Worm (Caenorhabditis elegans) whole organism, L3 larva: ENCODE data around the gene F38A1.9.

Experiments used
- R02D3.7 ChIP-seq: fragments of 150-350 bp; optimal IDR thresholded peaks from 2 replicates; lab custom pipeline; 2014; ENCODE audit warnings: missing biosample characterization, missing genetic modification characterization
- aly-2 ChIP-seq: fragments of 150-350 bp; optimal IDR thresholded peaks from 2 replicates; lab custom pipeline; 2014; ENCODE audit warnings: missing biosample characterization, missing genetic modification characterization
- ama-1 ChIP-seq: fragments of 150-350 bp; optimal IDR thresholded peaks from 2 replicates; lab custom pipeline; 2018
- ceh-16 ChIP-seq: sonication (generic microtip); optimal IDR thresholded peaks from 2 replicates; lab custom pipeline; 2017; ENCODE audit warnings: missing biosample characterization, missing genetic modification characterization
- ceh-28 ChIP-seq: fragments of 150-350 bp; optimal IDR thresholded peaks from 2 replicates; lab custom pipeline; 2014; ENCODE audit warnings: missing biosample characterization, missing genetic modification reagents, missing genetic modification characterization
- egl-27 ChIP-seq: sonication (generic microtip); optimal IDR thresholded peaks from 4 replicates; lab custom pipeline; 2017; ENCODE audit warnings: missing biosample characterization, missing genetic modification reagents, missing genetic modification characterization
- egl-5 ChIP-seq: fragments of 150-350 bp; optimal IDR thresholded peaks from 2 replicates; lab custom pipeline; 2017; ENCODE audit warnings: missing biosample characterization, missing genetic modification reagents, missing genetic modification characterization, inconsistent platforms
- elt-2 ChIP-seq: sonication (generic microtip); optimal IDR thresholded peaks from 2 replicates; lab custom pipeline; 2016; ENCODE audit warnings: missing genetic modification reagents, mild to moderate bottlenecking, missing genetic modification characterization, missing compliant biosample characterization
- elt-3 ChIP-seq, 3 experiments: fragments of 150-350 bp in 1 of 3; sonication (generic microtip) in 2 of 3; optimal IDR thresholded peaks; 2 replicates in 2 of 3; 4 replicates in 1 of 3; lab custom pipeline; 2014 to 2017; ENCODE audit warnings: missing biosample characterization in 3 of 3, missing genetic modification characterization in 3 of 3
- jun-1 ChIP-seq: fragments of 150-350 bp; optimal IDR thresholded peaks from 2 replicates; lab custom pipeline; 2014; ENCODE audit warnings: missing biosample characterization, missing genetic modification reagents, missing genetic modification characterization
- lin-15B ChIP-seq: fragments of 150-350 bp; optimal IDR thresholded peaks from 2 replicates; lab custom pipeline; 2014; ENCODE audit warnings: missing biosample characterization, missing genetic modification characterization
- lin-39 ChIP-seq: fragments of 150-350 bp; optimal IDR thresholded peaks from 2 replicates; lab custom pipeline; 2018; ENCODE audit warnings: missing biosample characterization, missing genetic modification reagents, missing genetic modification characterization
- lsy-12 ChIP-seq: sonication (generic microtip); optimal IDR thresholded peaks from 2 replicates; lab custom pipeline; 2016; ENCODE audit warnings: mild to moderate bottlenecking, missing genetic modification characterization, missing compliant biosample characterization
- nfya-1 ChIP-seq: sonication (generic microtip); optimal IDR thresholded peaks from 2 replicates; lab custom pipeline; 2017; ENCODE audit warnings: missing genetic modification characterization, mild to moderate bottlenecking, missing compliant biosample characterization, antibody characterized with exemption, moderate library complexity; ENCODE audit not compliant: insufficient read depth
- nhr-11 ChIP-seq: fragments of 150-350 bp; optimal IDR thresholded peaks from 2 replicates; lab custom pipeline; 2014; ENCODE audit warnings: missing biosample characterization, missing genetic modification characterization
- nhr-237 ChIP-seq: fragments of 150-350 bp; optimal IDR thresholded peaks from 2 replicates; lab custom pipeline; 2014; ENCODE audit warnings: missing biosample characterization, missing genetic modification characterization
- nhr-28 ChIP-seq: fragments of 150-350 bp; optimal IDR thresholded peaks from 2 replicates; lab custom pipeline; 2014; ENCODE audit warnings: missing biosample characterization, missing genetic modification characterization
- nhr-67 ChIP-seq: fragments of 150-350 bp; optimal IDR thresholded peaks from 2 replicates; lab custom pipeline; 2014; ENCODE audit warnings: missing biosample characterization, missing genetic modification characterization
- nhr-77 ChIP-seq: fragments of 150-350 bp; optimal IDR thresholded peaks from 2 replicates; lab custom pipeline; 2014; ENCODE audit warnings: missing biosample characterization, missing genetic modification characterization
- pqm-1 ChIP-seq: fragments of 150-350 bp; optimal IDR thresholded peaks from 2 replicates; lab custom pipeline; 2017; ENCODE audit warnings: missing biosample characterization, missing genetic modification characterization, inconsistent platforms
- skn-1 ChIP-seq: fragments of 150-350 bp; optimal IDR thresholded peaks from 2 replicates; lab custom pipeline; 2014; ENCODE audit warnings: missing biosample characterization, missing genetic modification characterization
- snpc-4 ChIP-seq: fragments of 150-350 bp; optimal IDR thresholded peaks from 2 replicates; lab custom pipeline; 2014; ENCODE audit warnings: missing biosample characterization, missing genetic modification characterization
- tbx-2 ChIP-seq: sonication (generic microtip); optimal IDR thresholded peaks from 2 replicates; lab custom pipeline; 2016; ENCODE audit warnings: mild to moderate bottlenecking, missing genetic modification characterization, missing compliant biosample characterization
- unc-39 ChIP-seq: sonication (generic microtip); optimal IDR thresholded peaks from 4 replicates; lab custom pipeline; 2017; ENCODE audit warnings: missing biosample characterization, missing genetic modification characterization
- unc-62 ChIP-seq: fragments of 150-350 bp; sonication (generic microtip); optimal IDR thresholded peaks from 4 replicates; lab custom pipeline; 2014; ENCODE audit warnings: missing biosample characterization, missing genetic modification reagents, missing genetic modification characterization
- zag-1 ChIP-seq: fragments of 150-350 bp; optimal IDR thresholded peaks from 2 replicates; lab custom pipeline; 2014; ENCODE audit warnings: missing biosample characterization, missing genetic modification characterization
- ztf-11 ChIP-seq: fragments of 150-350 bp; optimal IDR thresholded peaks from 2 replicates; lab custom pipeline; 2014; ENCODE audit warnings: missing biosample characterization, missing genetic modification characterization
- ztf-4 ChIP-seq: fragments of 150-350 bp; optimal IDR thresholded peaks from 2 replicates; lab custom pipeline; 2014; ENCODE audit warnings: missing biosample characterization, missing genetic modification characterization

Gene F38A1.9

ce11 chrIV:1215536-1215935, 29.6 kb downstream of the F38A1.9 start:
- TF ChIP-seq lin-15B (no peak), nhr-11 (tag; lab: Kevin White, UChicago) (no peak), nhr-67 (no peak), elt-3 (tag; optimal IDR thresholded peaks at IDR 0.05; lab: Kevin White, UChicago) (no peak), jun-1 (tag; lab: Kevin White, UChicago) (no peak), nhr-28 (tag; lab: Kevin White, UChicago) (no peak), skn-1 (tag; lab: Kevin White, UChicago) (no peak), nhr-77 (tag; lab: Kevin White, UChicago) (no peak)

ce11 chrIV:1213192-1213591, 32.0 kb downstream of the F38A1.9 start:
- peak; percentile 49 for TF ChIP-seq lin-39 (tag; lab: Kevin White, UChicago)
- peak; percentile 43 for TF ChIP-seq snpc-4 (tag; lab: Kevin White, UChicago)
- peak; percentile 38 for TF ChIP-seq nfya-1 (tag; lab: Kevin White, UChicago)
- TF ChIP-seq ztf-4 (tag; lab: Kevin White, UChicago): no peak

- TF ChIP-seq nhr-77 (tag; lab: Kevin White, UChicago) (no peak), R02D3.7 (tag; lab: Kevin White, UChicago) (no peak), ceh-16 (tag; lab: Kevin White, UChicago) (no peak), ztf-4 (tag; lab: Kevin White, UChicago) (no peak), unc-39 (tag; lab: Kevin White, UChicago) (no peak), ztf-11 (tag; lab: Kevin White, UChicago) (no peak), unc-62 (GFP tag; lab: Kevin White, UChicago) (no peak)
These were observed 32.8 kb downstream of the F38A1.9 start for ce11 chrIV:1212357-1212756.

ce11 chrIV:1211902-1212301, 33.2 kb downstream of the F38A1.9 start:
- TF ChIP-seq nhr-11 (tag; lab: Kevin White, UChicago): no peak
- peak; percentile 60 for TF ChIP-seq elt-2 (tag; lab: Kevin White, UChicago)
- TF ChIP-seq R02D3.7 (tag; lab: Kevin White, UChicago): no peak
- peak; percentile 48 for TF ChIP-seq snpc-4 (tag; lab: Kevin White, UChicago)
- peak; percentile 10 for TF ChIP-seq pqm-1 (tag; lab: Kevin White, UChicago)

ce11 chrIV:1209813-1210212, 35.3 kb downstream of the F38A1.9 start:
- no peak for TF ChIP-seq ztf-11 (tag; lab: Kevin White, UChicago)
- TF ChIP-seq tbx-2 (tag; lab: Kevin White, UChicago): no peak
- no peak for TF ChIP-seq egl-5 (tag; lab: Kevin White, UChicago)
- TF ChIP-seq aly-2 (tag; lab: Kevin White, UChicago): no peak
- TF ChIP-seq egl-27 (tag; lab: Kevin White, UChicago): no peak
- TF ChIP-seq ama-1 (lab: Kevin White, UChicago): no peak
- no peak for TF ChIP-seq nhr-237 (tag; lab: Kevin White, UChicago)

- TF ChIP-seq lsy-12 (no peak), R02D3.7 (tag; lab: Kevin White, UChicago) (no peak), nhr-77 (tag; lab: Kevin White, UChicago) (no peak), nhr-11 (tag; lab: Kevin White, UChicago) (no peak), zag-1 (tag; lab: Kevin White, UChicago) (no peak), ztf-11 (tag; lab: Kevin White, UChicago) (no peak), ceh-28 (no peak), skn-1 (tag; lab: Kevin White, UChicago) (no peak), unc-39 (tag; lab: Kevin White, UChicago) (no peak)
- TF ChIP-seq, all 47 proteins: peak for 0
These were observed 35.8 kb downstream of the F38A1.9 start for ce11 chrIV:1209320-1209719.

- no peak for TF ChIP-seq aly-2 (tag; lab: Kevin White, UChicago)
These were observed 37.2 kb downstream of the F38A1.9 start, which contains the start of gene dsl-1 for ce11 chrIV:1207980-1208379. Gene dsl-1, minus strand, starts transcription at chrIV:1208080.
